Fruit fly (Drosophila melanogaster): ENCODE data around the gene pigeon.

The pigeon gene

DNA sequence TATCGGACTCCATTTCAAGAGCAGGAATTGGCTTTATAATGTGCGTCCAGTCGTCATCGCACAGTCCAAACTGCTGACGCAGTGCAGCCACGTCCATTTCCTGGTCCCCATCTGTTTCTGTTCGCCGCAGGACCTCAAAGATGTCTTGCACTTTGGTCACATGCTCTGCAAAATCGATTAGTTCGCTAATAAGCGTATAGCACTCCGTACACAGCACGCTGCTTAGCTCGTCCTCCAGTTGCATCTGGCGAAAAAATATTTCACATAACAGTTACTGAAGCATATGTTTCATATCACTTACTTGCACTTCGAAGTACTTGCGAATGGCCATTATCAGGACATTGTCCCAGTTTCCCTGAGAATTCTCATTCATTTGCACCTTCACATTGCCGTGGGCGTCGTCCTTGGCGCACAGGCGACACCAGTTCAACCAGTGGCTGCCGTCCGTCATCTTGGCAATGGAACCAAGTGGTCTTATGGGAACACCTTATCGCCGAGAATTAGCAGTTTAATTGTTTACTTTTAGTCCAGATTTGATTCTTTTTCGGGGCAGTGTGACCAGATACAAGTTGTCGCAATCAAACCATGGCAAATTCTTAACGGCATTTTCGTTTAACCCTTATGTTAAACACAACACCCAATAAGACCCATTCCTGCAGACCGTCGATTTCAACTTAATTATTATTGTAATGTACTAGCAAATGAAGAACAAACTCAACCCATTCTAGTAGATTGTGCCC, 4.5 kb upstream of the pigeon start, which contains the start of gene CG17568 (continued):
- TF ChIP-seq Hey (tag; optimal IDR thresholded peaks at IDR 0.05): no peak
- TF ChIP-seq da (GFP tag; optimal IDR thresholded peaks at IDR 0.05): peak; percentile 5
- peak in 1 of 2 experiments; percentile 91 for TF ChIP-seq insv (GFP tag; optimal IDR thresholded peaks at IDR 0.05)
- TF ChIP-seq row (GFP tag; IDR thresholded peaks at IDR 0.05): no peak; the same call in 2 of the 3 replicates
- peak; percentile 15 for TF ChIP-seq trem (tag; optimal IDR thresholded peaks at IDR 0.05)
- TF ChIP-seq CG30020 (tag; optimal IDR thresholded peaks at IDR 0.05): peak; percentile 7
- TF ChIP-seq gfzf (GFP tag; optimal IDR thresholded peaks at IDR 0.05): peak; percentile 84
- no peak for TF ChIP-seq CG6765 (GFP tag; optimal IDR thresholded peaks at IDR 0.05)
- TF ChIP-seq CG34224 (GFP tag; IDR thresholded peaks at IDR 0.05; ENCODE audit: partially characterized antibody): 0 out of 3 replicates have a peak, but pooled peaks have one; percentile 50
- peak; percentile 21 for TF ChIP-seq Xbp1 (GFP tag; optimal IDR thresholded peaks at IDR 0.05)
- peak; percentile 20 for TF ChIP-seq lilli (GFP tag; optimal IDR thresholded peaks at IDR 0.05)
- peak; percentile 23 for TF ChIP-seq CG17829 (tag; optimal IDR thresholded peaks at IDR 0.05)
- no peak for TF ChIP-seq Hr51 (GFP tag; optimal IDR thresholded peaks at IDR 0.05)
- TF ChIP-seq pum (GFP tag; optimal IDR thresholded peaks at IDR 0.05): no peak
- TF ChIP-seq CG18262 (tag; optimal IDR thresholded peaks at IDR 0.05): peak; percentile 14
- no peak for TF ChIP-seq D19B (GFP tag; optimal IDR thresholded peaks at IDR 0.05)
- TF ChIP-seq dpn (GFP tag; optimal IDR thresholded peaks at IDR 0.05): peak in 1 of 2 experiments; percentile 4
- TF ChIP-seq gsb-n (tag; optimal IDR thresholded peaks at IDR 0.05): no peak
- TF ChIP-seq Gsc (GFP tag; IDR thresholded peaks at IDR 0.05): no peak
- no peak for TF ChIP-seq CG13296 (GFP tag; optimal IDR thresholded peaks at IDR 0.05)
- TF ChIP-seq CG4424 (GFP tag; optimal IDR thresholded peaks at IDR 0.05): peak; percentile 25
- TF ChIP-seq ac (GFP tag; optimal IDR thresholded peaks at IDR 0.05): no peak
- TF ChIP-seq knrl (GFP tag; IDR thresholded peaks at IDR 0.05; ENCODE audit: partially characterized antibody): no peak
- peak; percentile 12 for TF ChIP-seq ems (GFP tag; optimal IDR thresholded peaks at IDR 0.05)
- no peak for TF ChIP-seq chif (GFP tag; optimal IDR thresholded peaks at IDR 0.05)
- peak; percentile 76 for TF ChIP-seq Elba2 (GFP tag; optimal IDR thresholded peaks at IDR 0.05)
- TF ChIP-seq stwl (tag; optimal IDR thresholded peaks at IDR 0.05): peak; percentile 94
- peak; percentile 16 for TF ChIP-seq grau (tag; optimal IDR thresholded peaks at IDR 0.05)
- peak; percentile 54 for TF ChIP-seq CG33213 (GFP tag; optimal IDR thresholded peaks at IDR 0.05)
- TF ChIP-seq HLH54F (GFP tag; optimal IDR thresholded peaks at IDR 0.05): peak; percentile 3
- TF ChIP-seq zf30C (GFP tag; optimal IDR thresholded peaks at IDR 0.05): no peak
- peak; percentile 18 for TF ChIP-seq CG14710 (tag; optimal IDR thresholded peaks at IDR 0.05)
- no peak for TF ChIP-seq CG31441 (GFP tag; IDR thresholded peaks at IDR 0.05)
- no peak for TF ChIP-seq CG4820 (GFP tag; optimal IDR thresholded peaks at IDR 0.05)
- peak; percentile 50 for TF ChIP-seq CG4617 (GFP tag; optimal IDR thresholded peaks at IDR 0.05; ENCODE audit: borderline replicate concordance)
- TF ChIP-seq pzg (GFP tag; optimal IDR thresholded peaks at IDR 0.05): peak; percentile 54
- no peak for TF ChIP-seq dm (GFP tag; optimal IDR thresholded peaks at IDR 0.05)
- TF ChIP-seq MESR4 (GFP tag; optimal IDR thresholded peaks at IDR 0.05): peak; percentile 75
- TF ChIP-seq CG1603 (tag; optimal IDR thresholded peaks at IDR 0.05): peak; percentile 67
- TF ChIP-seq Ets97D (GFP tag; optimal IDR thresholded peaks at IDR 0.05): peak; percentile 45
- TF ChIP-seq vvl (GFP tag; IDR thresholded peaks at IDR 0.05): no peak
- peak; percentile 16 for TF ChIP-seq CHES-1-like (GFP tag; optimal IDR thresholded peaks at IDR 0.05)
- no peak for TF ChIP-seq CG10321 (GFP tag; IDR thresholded peaks at IDR 0.05)
- TF ChIP-seq CG13287 (GFP tag; IDR thresholded peaks at IDR 0.05; ENCODE audit: partially characterized antibody): no peak
- TF ChIP-seq CG1647 (GFP tag; optimal IDR thresholded peaks at IDR 0.05): peak; percentile 2
- no peak for TF ChIP-seq Dbx (GFP tag; IDR thresholded peaks at IDR 0.05)
- TF ChIP-seq CG12391 (tag; optimal IDR thresholded peaks at IDR 0.05): peak; percentile 29
- no peak for TF ChIP-seq CG1024 (GFP tag; IDR thresholded peaks at IDR 0.05)
- no peak for TF ChIP-seq lola (GFP tag; optimal IDR thresholded peaks at IDR 0.05)
